Fruit fly (Drosophila melanogaster): ENCODE results near the gene CG9121.

- TF ChIP-seq psq (optimal IDR thresholded peaks at IDR 0.05) (no peak), pan (optimal IDR thresholded peaks at IDR 0.05) (no peak), Dll (optimal IDR thresholded peaks at IDR 0.05) (no peak), CG8478 (optimal IDR thresholded peaks at IDR 0.05) (no peak), usp (GFP tag; optimal IDR thresholded peaks at IDR 0.05) (no peak)
Measured at dm6 chr2L:5002031-5002430, 48.8 kb downstream of the CG9121 start.

Data from whole organism.